Worm (Caenorhabditis elegans) whole organism, young adult: ENCODE measurements around the gene clec-156.

Experiments
- B0035.1 ChIP-seq: sonication (generic microtip); optimal IDR thresholded peaks from 2 replicates; lab custom pipeline; 2016; ENCODE audit warnings: missing genetic modification characterization, mild to moderate bottlenecking, missing compliant biosample characterization, missing genotype, missing genetic modification reagents
- B0336.3 ChIP-seq: fragments of 200-800 bp; sonication (Bioruptor generic); IDR thresholded peaks from 2 replicates; pipeline ENCODE4 v1.3.6; 2022; ENCODE audit warnings: missing genetic modification characterization, missing compliant biosample characterization
- C17E4.6 ChIP-seq: fragments of 200-800 bp; sonication (Bioruptor generic); IDR thresholded peaks from 2 replicates; pipeline ENCODE4 v1.3.6; 2022; ENCODE audit warnings: missing genetic modification reagents, missing genetic modification characterization, missing compliant biosample characterization
- F33H1.4 ChIP-seq: fragments of 200-800 bp; sonication (Bioruptor generic); IDR thresholded peaks from 2 replicates; pipeline ENCODE4 v1.3.6; 2022; ENCODE audit warnings: missing genetic modification reagents, missing genetic modification characterization, missing compliant biosample characterization
- F37B4.10 ChIP-seq: fragments of 200-800 bp; sonication (Bioruptor generic); IDR thresholded peaks from 2 replicates; pipeline ENCODE4 v1.3.6; 2022; ENCODE audit warnings: missing genetic modification characterization, missing compliant biosample characterization
- F39B2.1 ChIP-seq: fragments of 200-800 bp; sonication (Bioruptor generic); IDR thresholded peaks from 2 replicates; pipeline ENCODE4 v1.3.6; 2022; ENCODE audit warnings: missing genetic modification reagents, missing genetic modification characterization, missing compliant biosample characterization
- F49E8.2 ChIP-seq: sonication (generic microtip); optimal IDR thresholded peaks from 3 replicates; lab custom pipeline; 2017; ENCODE audit warnings: missing genetic modification characterization, mild to moderate bottlenecking, missing compliant biosample characterization, antibody characterized with exemption, moderate library complexity; ENCODE audit not compliant: insufficient read depth
- F57C9.4 ChIP-seq: sonication (generic microtip); optimal IDR thresholded peaks from 2 replicates; lab custom pipeline; 2017; ENCODE audit warnings: mild to moderate bottlenecking, missing genetic modification characterization, missing compliant biosample characterization
- K11D2.4 ChIP-seq: fragments of 200-800 bp; sonication (Bioruptor generic); IDR thresholded peaks from 2 replicates; pipeline ENCODE4 v1.3.6; 2022; ENCODE audit warnings: missing genetic modification reagents, missing genetic modification characterization, missing compliant biosample characterization
- T07F8.4 ChIP-seq: sonication (generic microtip); optimal IDR thresholded peaks from 2 replicates; lab custom pipeline; 2016; ENCODE audit warnings: mild to moderate bottlenecking, missing genetic modification characterization, moderate library complexity, missing compliant biosample characterization
- Y53G8AR.9 ChIP-seq: fragments of 200-800 bp; sonication (Bioruptor generic); conservative IDR thresholded peaks from 2 replicates; pipeline ENCODE4 v1.3.6; 2022; ENCODE audit warnings: missing genetic modification reagents, missing genetic modification characterization, missing compliant biosample characterization
- ZK185.1 ChIP-seq: sonication (generic microtip); optimal IDR thresholded peaks from 2 replicates; lab custom pipeline; 2016; ENCODE audit warnings: mild to moderate bottlenecking, missing genetic modification characterization, missing compliant biosample characterization; ENCODE audit not compliant: poor library complexity, severe bottlenecking
- attf-3 ChIP-seq: fragments of 200-800 bp; sonication (Bioruptor generic); conservative IDR thresholded peaks from 2 replicates; pipeline ENCODE4 v1.3.6; 2022; ENCODE audit warnings: missing genetic modification reagents, missing genetic modification characterization, missing compliant biosample characterization
- cebp-2 ChIP-seq: fragments of 200-800 bp; sonication (Bioruptor generic); IDR thresholded peaks from 2 replicates; pipeline ENCODE4 v1.3.6; 2022; ENCODE audit warnings: missing genetic modification characterization, missing compliant biosample characterization
- ceh-91 ChIP-seq: fragments of 200-800 bp; sonication (Bioruptor generic); IDR thresholded peaks from 2 replicates; pipeline ENCODE4 v1.3.6; 2022; ENCODE audit warnings: missing genetic modification reagents, missing genetic modification characterization, missing compliant biosample characterization
- dox-1 ChIP-seq: fragments of 200-800 bp; sonication (Bioruptor generic); IDR thresholded peaks from 2 replicates; pipeline ENCODE4 v1.3.6; 2022; ENCODE audit warnings: missing genetic modification reagents, missing genetic modification characterization, missing compliant biosample characterization
- ekl-4 ChIP-seq: fragments of 200-800 bp; sonication (Bioruptor generic); IDR thresholded peaks from 2 replicates; pipeline ENCODE4 v1.3.6; 2022; ENCODE audit warnings: missing genetic modification reagents, missing genetic modification characterization, missing compliant biosample characterization
- him-1 ChIP-seq: sonication (generic microtip); optimal IDR thresholded peaks from 2 replicates; lab custom pipeline; 2016; ENCODE audit warnings: missing genotype, missing genetic modification reagents, missing genetic modification characterization, missing compliant biosample characterization
- hlh-26 ChIP-seq: fragments of 200-800 bp; sonication (Bioruptor generic); conservative IDR thresholded peaks from 2 replicates; pipeline ENCODE4 v1.3.6; 2022; ENCODE audit warnings: missing genetic modification reagents, missing genetic modification characterization, missing compliant biosample characterization
- hmg-1.2 ChIP-seq: fragments of 200-800 bp; sonication (Bioruptor generic); IDR thresholded peaks from 2 replicates; pipeline ENCODE4 v1.3.6; 2022; ENCODE audit warnings: missing genetic modification reagents, missing genetic modification characterization, missing compliant biosample characterization
- hrde-1 ChIP-seq: sonication (generic microtip); optimal IDR thresholded peaks from 2 replicates; lab custom pipeline; 2016; ENCODE audit warnings: missing genetic modification characterization, mild to moderate bottlenecking, missing compliant biosample characterization, moderate library complexity, missing genotype, missing genetic modification reagents, borderline replicate concordance
- lag-1 ChIP-seq: fragments of 200-800 bp; sonication (Bioruptor generic); IDR thresholded peaks from 2 replicates; pipeline ENCODE4 v1.3.6; 2022; ENCODE audit warnings: missing genetic modification reagents, missing genetic modification characterization, missing compliant biosample characterization
- lin-54 ChIP-seq: fragments of 200-800 bp; sonication (Bioruptor generic); optimal IDR thresholded peaks from 2 replicates; lab custom pipeline; 2018; ENCODE audit warnings: mild to moderate bottlenecking, missing genetic modification characterization, missing compliant biosample characterization
- lsl-1 ChIP-seq: fragments of 200-800 bp; sonication (Bioruptor generic); optimal IDR thresholded peaks from 2 replicates; lab custom pipeline; 2018; ENCODE audit warnings: mild to moderate bottlenecking, missing genetic modification characterization, moderate library complexity, missing compliant biosample characterization
- lsy-27 ChIP-seq: sonication (generic microtip); optimal IDR thresholded peaks from 2 replicates; lab custom pipeline; 2017; ENCODE audit warnings: missing genetic modification characterization, mild to moderate bottlenecking, missing compliant biosample characterization, antibody characterized with exemption, missing genotype, borderline replicate concordance; ENCODE audit not compliant: insufficient read depth
- madf-10 ChIP-seq: sonication (generic microtip); optimal IDR thresholded peaks from 2 replicates; lab custom pipeline; 2016; ENCODE audit warnings: mild to moderate bottlenecking, missing genetic modification characterization, missing compliant biosample characterization
- madf-6 ChIP-seq: fragments of 200-800 bp; sonication (Bioruptor generic); IDR thresholded peaks from 2 replicates; pipeline ENCODE4 v1.3.6; 2022; ENCODE audit warnings: missing genetic modification reagents, missing genetic modification characterization, missing compliant biosample characterization
- madf-8 ChIP-seq: fragments of 200-800 bp; sonication (Bioruptor generic); conservative IDR thresholded peaks from 2 replicates; pipeline ENCODE4 v1.3.6; 2022; ENCODE audit warnings: missing genetic modification reagents, missing genetic modification characterization, missing compliant biosample characterization
- mcd-1 ChIP-seq: fragments of 200-800 bp; sonication (Bioruptor generic); IDR thresholded peaks from 2 replicates; pipeline ENCODE4 v1.3.6; 2022; ENCODE audit warnings: missing genetic modification reagents, missing genetic modification characterization, missing compliant biosample characterization
- nhr-80 ChIP-seq: sonication (generic microtip); optimal IDR thresholded peaks from 2 replicates; lab custom pipeline; 2016; ENCODE audit warnings: missing genetic modification characterization, missing compliant biosample characterization
- pbrm-1 ChIP-seq: fragments of 200-800 bp; sonication (Bioruptor generic); IDR thresholded peaks from 2 replicates; pipeline ENCODE4 v1.3.6; 2022; ENCODE audit warnings: missing genetic modification reagents, missing genetic modification characterization, missing compliant biosample characterization
- pha-4 ChIP-seq: fragments of 150-350 bp; sonication (generic microtip); optimal IDR thresholded peaks from 2 replicates; lab custom pipeline; 2014; ENCODE audit warnings: missing biosample characterization, missing genetic modification reagents, missing genetic modification characterization
- snpc-1.1 ChIP-seq: sonication (generic microtip); optimal IDR thresholded peaks from 2 replicates; lab custom pipeline; 2017; ENCODE audit warnings: missing genetic modification characterization, mild to moderate bottlenecking, missing compliant biosample characterization, antibody characterized with exemption, moderate library complexity, missing genotype, missing genetic modification reagents; ENCODE audit not compliant: insufficient read depth
- tbx-9 ChIP-seq: sonication (generic microtip); optimal IDR thresholded peaks from 2 replicates; lab custom pipeline; 2016; ENCODE audit warnings: borderline replicate concordance, missing genetic modification characterization, inconsistent platforms, missing compliant biosample characterization
- tlf-1 ChIP-seq: fragments of 200-800 bp; sonication (Bioruptor generic); optimal IDR thresholded peaks from 2 replicates; lab custom pipeline; 2018; ENCODE audit warnings: mild to moderate bottlenecking, missing genetic modification characterization, missing compliant biosample characterization
- xnd-1 ChIP-seq: sonication (generic microtip); optimal IDR thresholded peaks from 2 replicates; lab custom pipeline; 2016; ENCODE audit warnings: missing genotype, missing genetic modification reagents, missing genetic modification characterization, missing compliant biosample characterization
- ztf-18 ChIP-seq: sonication (generic microtip); optimal IDR thresholded peaks from 2 replicates; lab custom pipeline; 2016; ENCODE audit warnings: missing genotype, mild to moderate bottlenecking, missing genetic modification characterization, missing compliant biosample characterization
- ztf-22 ChIP-seq: fragments of 200-800 bp; sonication (Bioruptor generic); optimal IDR thresholded peaks from 2 replicates; lab custom pipeline; 2018; ENCODE audit warnings: mild to moderate bottlenecking, missing genetic modification characterization, moderate library complexity, missing compliant biosample characterization

Gene clec-156

DNA sequence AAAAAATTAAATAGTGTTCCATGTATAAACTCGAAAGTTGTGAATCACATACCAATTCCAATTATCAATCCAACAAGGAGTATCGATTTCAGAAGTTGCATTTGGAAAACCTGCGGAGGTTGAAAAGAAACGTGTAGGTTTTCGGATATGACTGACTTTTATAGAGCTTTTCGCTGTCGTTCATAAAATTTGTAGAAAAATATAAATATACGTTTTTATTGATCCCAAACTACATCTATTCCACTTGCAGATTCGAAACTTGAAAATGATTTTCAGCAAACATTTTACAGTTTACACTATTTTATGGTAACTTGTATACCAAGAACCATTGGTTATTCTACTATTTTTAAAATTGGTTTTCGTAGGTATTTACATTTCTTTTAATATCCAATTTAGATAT is at the start of gene clec-156:
clec-156 (minus strand) TSS at position 101 of the 400 bp plus-strand sequence.
- TF ChIP-seq him-1 (tag; lab: Kevin White, UChicago) = no peak
- TF ChIP-seq lin-54 (GFP tag; lab: Kevin White, UChicago) = no peak
- TF ChIP-seq snpc-1.1 (tag; lab: Kevin White, UChicago) = no peak
- TF ChIP-seq cebp-2 (GFP tag; lab: Robert Waterston, UW) = no peak

DNA sequence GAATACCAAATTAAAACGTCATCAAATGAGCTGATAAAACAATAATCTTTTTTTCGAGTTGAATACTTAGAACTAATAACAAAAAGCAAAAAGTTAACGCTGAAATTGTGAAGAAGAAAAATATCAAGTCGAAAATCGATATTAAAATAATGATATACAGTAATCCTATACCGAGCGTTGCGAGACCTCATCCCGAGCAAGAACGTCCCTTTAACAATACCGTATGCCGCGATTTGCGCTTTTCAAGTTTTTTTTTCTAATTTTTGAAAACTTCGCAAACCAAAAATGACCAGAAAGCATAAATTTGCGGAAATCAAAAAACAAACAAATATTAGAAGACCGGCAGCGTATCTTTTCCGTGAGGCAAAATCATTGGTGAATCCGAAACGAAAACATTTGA is 48.9 kb upstream of the clec-156 start, which contains the start of gene F26F4.5:
F26F4.5 (minus strand) TSS at position 256 of the 400 bp plus-strand sequence.
- TF ChIP-seq ZK185.1 (tag; lab: Kevin White, UChicago) = no peak
- TF ChIP-seq B0035.1 (tag; lab: Kevin White, UChicago) = no peak
- TF ChIP-seq F37B4.10 = no peak
- no peak for TF ChIP-seq attf-3 (GFP tag; lab: Robert Waterston, UW)
- peak; percentile 95 for TF ChIP-seq lsl-1 (GFP tag; lab: Kevin White, UChicago)
- TF ChIP-seq madf-10 (tag; lab: Kevin White, UChicago) = no peak
- TF ChIP-seq madf-6 (GFP tag; lab: Robert Waterston, UW) = peak; percentile 90
- peak; percentile 66; the same call in 1 of the 2 replicates for TF ChIP-seq ceh-91 (GFP tag; lab: Robert Waterston, UW)
- no peak for TF ChIP-seq lag-1 (GFP tag; lab: Robert Waterston, UW)
- TF ChIP-seq xnd-1 (tag; lab: Kevin White, UChicago) = peak; percentile 84
- TF ChIP-seq ztf-18 (tag; lab: Kevin White, UChicago) = peak; percentile 21
- no peak for TF ChIP-seq hlh-26
- TF ChIP-seq hmg-1.2 = 0 out of 2 replicates have a peak, but pooled peaks have one; percentile 14
- no peak for TF ChIP-seq tbx-9
- peak; percentile 12 for TF ChIP-seq lin-54 (GFP tag; lab: Kevin White, UChicago)
- no peak for TF ChIP-seq hrde-1 (tag; lab: Kevin White, UChicago)
- TF ChIP-seq tlf-1 (GFP tag; lab: Kevin White, UChicago) = no peak
- TF ChIP-seq F33H1.4 (GFP tag; lab: Robert Waterston, UW) = peak; percentile 90
- peak; percentile 72 for TF ChIP-seq madf-8 (GFP tag; lab: Robert Waterston, UW)
- peak; percentile 26; the same call in 1 of the 2 replicates for TF ChIP-seq mcd-1 (GFP tag; lab: Robert Waterston, UW)
- 0 out of 2 replicates have a peak, but pooled peaks have one; percentile 8 for TF ChIP-seq dox-1
- no peak for TF ChIP-seq F39B2.1 (GFP tag; lab: Robert Waterston, UW)

DNA sequence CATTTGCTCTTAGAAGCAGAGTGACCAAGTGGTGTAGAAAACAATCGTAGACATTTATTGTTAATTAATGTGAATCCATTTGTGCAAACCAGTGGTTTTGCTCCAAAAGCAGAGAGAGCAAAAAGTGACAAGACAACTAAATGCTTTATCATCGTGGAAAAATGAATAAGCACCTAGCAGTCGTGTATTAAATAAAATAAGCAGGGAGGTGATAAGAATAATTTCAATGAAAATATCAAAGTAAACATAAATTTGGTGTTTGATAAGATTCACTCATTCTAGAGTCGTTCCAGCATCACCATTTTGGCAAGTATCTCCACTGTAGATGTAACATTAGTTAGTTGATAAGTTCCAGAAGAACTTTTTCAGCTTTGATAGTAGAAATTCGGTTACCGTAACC is 45.2 kb upstream of the clec-156 start, which contains the start of gene clec-6:
clec-6 (minus strand) TSS at position 154 of the 400 bp plus-strand sequence.
- peak; percentile 41 for TF ChIP-seq nhr-80 (tag; lab: Kevin White, UChicago)
- TF ChIP-seq pbrm-1 (GFP tag; lab: Robert Waterston, UW) = no peak

DNA sequence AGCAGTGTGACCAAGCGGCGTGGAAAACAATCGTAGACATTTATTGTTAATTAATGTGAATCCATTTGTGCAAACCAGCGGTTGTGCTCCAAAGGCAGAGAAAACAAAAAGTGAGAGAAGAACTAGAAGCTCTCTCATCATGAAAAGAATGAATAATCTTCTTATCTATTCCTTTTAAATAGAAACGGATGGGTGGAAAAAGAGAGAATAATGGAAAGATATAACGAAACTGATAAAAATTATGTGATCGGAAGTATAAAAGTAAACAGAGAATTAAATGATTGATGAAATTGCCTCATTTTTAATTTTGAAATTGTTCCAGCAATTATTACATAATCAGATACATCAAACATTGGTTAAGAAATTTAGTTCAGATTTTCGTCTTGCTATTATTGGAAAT is 41.4 kb upstream of the clec-156 start, which contains the start of gene clec-5:
clec-5 (minus strand) TSS at position 178 of the 400 bp plus-strand sequence.
- no peak for TF ChIP-seq K11D2.4 (GFP tag; lab: Robert Waterston, UW)

DNA sequence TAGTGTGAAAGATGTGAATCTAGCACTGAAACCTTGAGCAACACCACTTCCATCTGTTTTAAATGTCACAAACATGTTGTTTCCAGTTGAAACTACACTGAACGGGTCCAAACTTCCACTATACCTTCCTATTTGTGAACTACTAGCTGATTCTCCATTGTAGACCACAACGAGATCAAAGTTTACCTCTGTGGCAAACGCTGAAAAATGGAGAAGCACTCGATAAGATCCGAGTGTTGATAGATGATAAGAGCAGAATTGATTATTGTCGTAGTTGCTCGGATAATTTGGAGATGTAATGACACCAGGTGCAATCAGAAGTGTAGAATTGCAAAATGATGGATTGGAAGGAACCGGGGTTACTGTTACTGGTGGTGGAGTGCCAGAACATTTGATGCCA is 39.9 kb upstream of the clec-156 start:
- peak; percentile 32 for TF ChIP-seq nhr-80 (tag; lab: Kevin White, UChicago)
- no peak for TF ChIP-seq ztf-22 (GFP tag; lab: Kevin White, UChicago)

DNA sequence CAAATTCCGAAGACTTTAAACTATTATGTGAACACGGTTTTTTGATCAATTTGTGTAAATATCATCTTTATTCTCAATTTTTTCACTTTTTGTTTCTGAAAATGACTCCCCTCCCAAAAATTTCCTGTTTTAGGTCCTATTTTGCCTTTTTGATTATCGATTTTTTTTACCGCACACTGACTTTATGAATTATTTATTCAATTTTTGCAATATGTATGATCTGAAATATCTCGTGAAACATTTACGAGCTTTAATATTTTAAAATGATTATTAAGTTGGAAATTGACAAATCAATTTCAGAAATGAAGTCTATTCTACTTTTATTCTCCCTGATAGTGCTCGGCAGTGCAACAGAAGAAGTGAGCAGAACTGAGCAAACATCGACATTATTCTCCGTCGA is 37.4 kb upstream of the clec-156 start, which contains the start of gene C35D10.1:
C35D10.1 (plus strand) TSS at position 301 of the 400 bp plus-strand sequence.
- TF ChIP-seq madf-6 (GFP tag; lab: Robert Waterston, UW) = peak; percentile 42; the same call in 1 of the 2 replicates
- peak; percentile 11 for TF ChIP-seq xnd-1 (tag; lab: Kevin White, UChicago)
- TF ChIP-seq T07F8.4 (tag; lab: Kevin White, UChicago) = no peak
- TF ChIP-seq ekl-4 (GFP tag; lab: Robert Waterston, UW) = 0 out of 2 replicates have a peak, but pooled peaks have one; percentile 20
- TF ChIP-seq Y53G8AR.9 (GFP tag; lab: Robert Waterston, UW) = 0 out of 2 replicates have a peak, but pooled peaks have one; percentile 37
- TF ChIP-seq lsy-27 (tag; lab: Kevin White, UChicago) = no peak
- no peak for TF ChIP-seq pha-4 (tag; lab: Kevin White, UChicago)
- TF ChIP-seq F57C9.4 = no peak
- TF ChIP-seq F49E8.2 (tag; lab: Kevin White, UChicago) = peak; percentile 36
- TF ChIP-seq C17E4.6 (GFP tag; lab: Robert Waterston, UW) = no peak
- TF ChIP-seq B0336.3 (GFP tag; lab: Robert Waterston, UW) = 0 out of 2 replicates have a peak, but pooled peaks have one; percentile 26
- TF ChIP-seq, all 124 proteins: peak for 6
